Fruit fly (Drosophila melanogaster) whole organism, larva: ENCODE measurements around the gene CG33110.

Experiments
- noc ChIP-seq: fragments of 200-800 bp; sonication (Bioruptor generic); optimal IDR thresholded peaks from 3 replicates; lab custom pipeline; 2019; ENCODE audit warnings: missing biosample characterization, mild to moderate bottlenecking, missing genetic modification characterization, moderate library complexity

Gene CG33110

dm6 chr3R:22596450-22596849, 26.5 kb downstream of the CG33110 start:
- no peak for TF ChIP-seq noc

- TF ChIP-seq noc: peak; percentile 14
Observed at dm6 chr3R:22597344-22597954, 27.5 kb downstream of the CG33110 start.

- TF ChIP-seq noc: no peak
Observed at dm6 chr3R:22598759-22599158, 28.8 kb downstream of the CG33110 start.

- no peak for TF ChIP-seq noc
Observed at dm6 chr3R:22602783-22603182, 32.8 kb downstream of the CG33110 start.

dm6 chr3R:22609185-22609584, 39.2 kb downstream of the CG33110 start, which contains the start of gene CG13843:
Gene CG13843, plus strand, starts transcription at chr3R:22609485.
- TF ChIP-seq noc: no peak

- TF ChIP-seq noc: no peak
Observed at dm6 chr3R:22613448-22613847, 43.5 kb downstream of the CG33110 start, which contains the start of the genes CG31156 and mRRF2. Gene CG31156, minus strand, starts transcription at chr3R:22613656. Gene mRRF2, plus strand, starts transcription at chr3R:22613686.

- TF ChIP-seq noc: no peak
Observed at dm6 chr3R:22616211-22616610, 46.2 kb downstream of the CG33110 start, which contains the start of gene CG31161. Gene CG31161, plus strand, starts transcription at chr3R:22616511.

- TF ChIP-seq noc: no peak
Observed at dm6 chr3R:22618280-22618679, 48.3 kb downstream of the CG33110 start, which contains the start of gene mRpL45. Gene mRpL45, plus strand, starts transcription at chr3R:22618492.

- TF ChIP-seq noc: no peak
Observed at dm6 chr3R:22624737-22625136, 54.7 kb downstream of the CG33110 start.

- peak; percentile 74 for TF ChIP-seq noc
Observed at dm6 chr3R:22625514-22626333, 55.7 kb downstream of the CG33110 start.

dm6 chr3R:22626334-22626688, 56.3 kb downstream of the CG33110 start:
- TF ChIP-seq noc: no peak

- peak; percentile 63 for TF ChIP-seq noc
Observed at dm6 chr3R:22626842-22627392, 56.9 kb downstream of the CG33110 start.

- no peak for TF ChIP-seq noc
Observed at dm6 chr3R:22627936-22628513, 58.0 kb downstream of the CG33110 start.

dm6 chr3R:22629174-22629573, 59.2 kb downstream of the CG33110 start:
- TF ChIP-seq noc: no peak
